Fruit fly (Drosophila melanogaster) whole organism, embryonic: ENCODE data around the gene CG3008.

ENCODE experiments used
- Bdp1 ChIP-seq: fragments of 200-800 bp; sonication (Bioruptor generic); optimal IDR thresholded peaks from 3 replicates; lab custom pipeline; 2016; ENCODE audit warnings: missing biosample characterization, missing genetic modification characterization
- Blimp-1 ChIP-seq: fragments of 200-800 bp; sonication (Bioruptor generic); optimal IDR thresholded peaks from 3 replicates; lab custom pipeline; 2018; ENCODE audit warnings: missing biosample characterization, missing genetic modification characterization, mild to moderate bottlenecking, moderate library complexity, missing genetic modification reagents
- BtbVII ChIP-seq: fragments of 200-800 bp; sonication (Bioruptor generic); optimal IDR thresholded peaks from 3 replicates; lab custom pipeline; 2017; ENCODE audit warnings: missing biosample characterization, mild to moderate bottlenecking, missing genetic modification characterization
- CG11504 ChIP-seq: fragments of 200-800 bp; sonication (Bioruptor generic); optimal IDR thresholded peaks from 3 replicates; lab custom pipeline; 2019; ENCODE audit warnings: missing biosample characterization, mild to moderate bottlenecking, missing genetic modification characterization, moderate library complexity
- CG13424 ChIP-seq: fragments of 200-800 bp; sonication (Bioruptor generic); optimal IDR thresholded peaks from 2 replicates; lab custom pipeline; 2019; ENCODE audit warnings: missing biosample characterization, mild to moderate bottlenecking, missing genetic modification characterization, moderate library complexity
- CG14710 ChIP-seq: fragments of 200-800 bp; sonication (Bioruptor generic); optimal IDR thresholded peaks from 3 replicates; lab custom pipeline; 2019; ENCODE audit warnings: missing biosample characterization, mild to moderate bottlenecking, missing genetic modification characterization, moderate library complexity
- CG2889 ChIP-seq: fragments of 200-800 bp; sonication (Bioruptor generic); IDR thresholded peaks from 3 replicates; pipeline ENCODE4 v1.3.6; 2022; ENCODE audit warnings: missing biosample characterization, missing genetic modification characterization
- CG3838 ChIP-seq: fragments of 200-800 bp; sonication (Bioruptor generic); optimal IDR thresholded peaks from 3 replicates; lab custom pipeline; 2016; ENCODE audit warnings: missing biosample characterization, missing genetic modification characterization
- CG9932 ChIP-seq: fragments of 200-800 bp; sonication (Bioruptor generic); IDR thresholded peaks from 2 replicates; pipeline ENCODE4 v1.3.6; 2022; ENCODE audit warnings: missing biosample characterization, missing genetic modification characterization
- gsb-n ChIP-seq: fragments of 200-800 bp; sonication (Bioruptor generic); optimal IDR thresholded peaks from 3 replicates; lab custom pipeline; 2018; ENCODE audit warnings: missing biosample characterization, mild to moderate bottlenecking, missing genetic modification characterization
- lilli ChIP-seq: fragments of 200-800 bp; sonication (Bioruptor generic); optimal IDR thresholded peaks from 3 replicates; lab custom pipeline; 2016; ENCODE audit warnings: missing biosample characterization, missing genetic modification characterization
- pho ChIP-seq: fragments of 200-800 bp; sonication (Bioruptor generic); optimal IDR thresholded peaks from 2 replicates; lab custom pipeline; 2016; ENCODE audit warnings: missing biosample characterization, missing genetic modification characterization
- pros ChIP-seq: fragments of 200-800 bp; sonication (Bioruptor generic); optimal IDR thresholded peaks from 3 replicates; lab custom pipeline; 2019; ENCODE audit warnings: missing biosample characterization, mild to moderate bottlenecking, missing genetic modification characterization, moderate library complexity

DNA sequence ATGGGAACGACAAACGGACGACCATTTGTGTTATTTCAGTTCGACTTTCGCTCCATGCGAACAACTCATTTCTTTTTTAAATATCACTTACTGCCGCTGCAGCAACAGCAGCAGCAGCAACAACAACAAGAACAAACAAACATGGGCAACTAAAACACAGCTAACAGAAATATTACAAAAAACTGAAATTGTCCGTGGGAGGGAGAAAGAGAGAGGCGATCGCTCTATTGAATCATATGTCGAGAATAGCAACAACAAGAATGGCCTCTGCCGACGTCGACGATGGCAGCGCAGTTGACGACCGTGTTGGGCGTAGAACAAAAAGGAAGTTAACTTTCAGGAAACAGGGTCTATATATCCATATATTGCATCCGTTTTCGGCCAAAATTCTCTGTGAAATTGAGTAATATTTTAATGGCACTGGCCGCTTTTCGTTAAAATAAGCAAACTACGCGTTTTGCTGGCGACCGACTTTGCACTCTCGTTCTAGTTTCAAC is 36.4 kb upstream of the CG3008 start:
- TF ChIP-seq CG11504 (tag; lab: Kevin White, UChicago) (no peak), CG14710 (tag; lab: Kevin White, UChicago) (no peak), CG2889 (GFP tag; lab: Robert Waterston, UW) (no peak), BtbVII (no peak), CG13424 (tag; lab: Kevin White, UChicago) (no peak), gsb-n (tag; lab: Kevin White, UChicago) (no peak), lilli (GFP tag; lab: Kevin White, UChicago) (no peak), CG9932 (GFP tag; lab: Robert Waterston, UW) (no peak), CG3838 (GFP tag; lab: Kevin White, UChicago) (no peak), Blimp-1 (no peak), Bdp1 (no peak), pho (GFP tag; lab: Kevin White, UChicago) (no peak), pros (GFP tag; lab: Kevin White, UChicago) (no peak)
